Worm (Caenorhabditis elegans) whole organism, young adult: ENCODE results near the gene mrps-18A.

Experiments used
- F55B11.4 ChIP-seq: sonication (generic microtip); optimal IDR thresholded peaks from 2 replicates; lab custom pipeline; 2016; ENCODE audit warnings: missing compliant biosample characterization, missing genetic modification characterization, borderline replicate concordance; ENCODE audit not compliant: insufficient read depth
- Y79H2A.3 ChIP-seq: fragments of 200-800 bp; sonication (Bioruptor generic); conservative IDR thresholded peaks from 2 replicates; pipeline ENCODE4 v1.3.6; 2022; ENCODE audit warnings: missing genetic modification reagents, missing genetic modification characterization, missing compliant biosample characterization
- attf-5 ChIP-seq: fragments of 200-800 bp; sonication (Bioruptor generic); optimal IDR thresholded peaks from 2 replicates; lab custom pipeline; 2018; ENCODE audit warnings: mild to moderate bottlenecking, missing genetic modification characterization, missing compliant biosample characterization
- bed-1 ChIP-seq: fragments of 200-800 bp; sonication (Bioruptor generic); IDR thresholded peaks from 2 replicates; pipeline ENCODE4 v1.3.6; 2022; ENCODE audit warnings: missing genetic modification reagents, missing genetic modification characterization, missing compliant biosample characterization
- ceh-40 ChIP-seq: fragments of 200-800 bp; sonication (Bioruptor generic); IDR thresholded peaks from 2 replicates; pipeline ENCODE4 v1.3.6; 2022; ENCODE audit warnings: missing genetic modification characterization, missing compliant biosample characterization
- ekl-4 ChIP-seq: fragments of 200-800 bp; sonication (Bioruptor generic); IDR thresholded peaks from 2 replicates; pipeline ENCODE4 v1.3.6; 2022; ENCODE audit warnings: missing genetic modification reagents, missing genetic modification characterization, missing compliant biosample characterization
- ets-4 ChIP-seq: fragments of 200-800 bp; sonication (Bioruptor generic); optimal IDR thresholded peaks from 2 replicates; lab custom pipeline; 2018; ENCODE audit warnings: mild to moderate bottlenecking, missing genetic modification characterization, missing compliant biosample characterization
- hlh-12 ChIP-seq: sonication (generic microtip); optimal IDR thresholded peaks from 2 replicates; lab custom pipeline; 2016; ENCODE audit warnings: missing genetic modification characterization, missing compliant biosample characterization
- lsl-1 ChIP-seq: fragments of 200-800 bp; sonication (Bioruptor generic); optimal IDR thresholded peaks from 2 replicates; lab custom pipeline; 2018; ENCODE audit warnings: mild to moderate bottlenecking, missing genetic modification characterization, moderate library complexity, missing compliant biosample characterization
- nfya-2 ChIP-seq: fragments of 200-800 bp; sonication (Bioruptor generic); IDR thresholded peaks from 2 replicates; pipeline ENCODE4 v1.3.6; 2022; ENCODE audit warnings: missing genetic modification reagents, missing genetic modification characterization, missing compliant biosample characterization
- unc-62 ChIP-seq: fragments of 150-350 bp; optimal IDR thresholded peaks from 2 replicates; lab custom pipeline; 2014; ENCODE audit warnings: missing biosample characterization, missing genetic modification reagents, missing genetic modification characterization
- zim-3 ChIP-seq: sonication (generic microtip); optimal IDR thresholded peaks from 2 replicates; lab custom pipeline; 2017; ENCODE audit warnings: mild to moderate bottlenecking, missing genetic modification characterization, moderate library complexity, missing compliant biosample characterization

- TF ChIP-seq unc-62 (no peak), nfya-2 (GFP tag; lab: Robert Waterston, UW) (no peak), hlh-12 (no peak), ekl-4 (GFP tag; lab: Robert Waterston, UW) (no peak), ets-4 (GFP tag; lab: Kevin White, UChicago) (no peak), Y79H2A.3 (GFP tag; lab: Robert Waterston, UW) (no peak), zim-3 (tag; lab: Kevin White, UChicago) (no peak), bed-1 (no peak), attf-5 (GFP tag; lab: Kevin White, UChicago) (no peak), lsl-1 (GFP tag; lab: Kevin White, UChicago) (no peak), ceh-40 (GFP tag; lab: Robert Waterston, UW) (no peak), F55B11.4 (tag; lab: Kevin White, UChicago) (no peak)
Measured at ce11 chrIII:8324412-8324811, 7.3 kb downstream of the mrps-18A start, which contains the start of gene F10E9.12.
